Worm (Caenorhabditis elegans) whole organism, young adult: ENCODE results near the gene ttr-12.

Experiments used
- K11D2.4 ChIP-seq: fragments of 200-800 bp; sonication (Bioruptor generic); IDR thresholded peaks from 2 replicates; pipeline ENCODE4 v1.3.6; 2022; ENCODE audit warnings: missing genetic modification reagents, missing genetic modification characterization, missing compliant biosample characterization
- ekl-4 ChIP-seq: fragments of 200-800 bp; sonication (Bioruptor generic); IDR thresholded peaks from 2 replicates; pipeline ENCODE4 v1.3.6; 2022; ENCODE audit warnings: missing genetic modification reagents, missing genetic modification characterization, missing compliant biosample characterization
- nfya-1 ChIP-seq: sonication (generic microtip); optimal IDR thresholded peaks from 2 replicates; lab custom pipeline; 2017; ENCODE audit warnings: antibody characterized with exemption, missing compliant biosample characterization, missing genetic modification characterization, borderline replicate concordance; ENCODE audit not compliant: insufficient read depth
- tbx-9 ChIP-seq: sonication (generic microtip); optimal IDR thresholded peaks from 2 replicates; lab custom pipeline; 2016; ENCODE audit warnings: borderline replicate concordance, missing genetic modification characterization, inconsistent platforms, missing compliant biosample characterization

DNA sequence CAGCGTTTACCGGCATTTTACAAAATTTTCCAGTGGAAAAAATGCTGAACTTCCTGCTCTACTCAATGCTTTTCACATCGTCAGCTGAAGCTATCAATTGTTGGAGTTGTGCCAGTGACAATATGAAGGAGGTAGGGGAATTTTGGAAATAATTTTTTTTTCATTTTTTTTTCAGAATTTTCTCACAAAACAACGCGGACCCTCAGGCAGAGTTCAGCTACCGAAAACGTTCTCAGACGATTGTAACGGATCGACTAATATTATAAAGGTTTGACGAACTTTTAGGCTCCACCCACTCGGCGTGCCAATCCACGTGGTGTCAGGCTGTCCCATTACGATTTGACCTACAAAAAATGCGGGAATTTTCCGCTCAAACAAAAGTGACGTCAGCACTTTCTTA lies 29.1 kb downstream of the ttr-12 start, which contains the start of gene F26F2.8:
- TF ChIP-seq tbx-9 (tag; lab: Kevin White, UChicago) = no peak
- no peak for TF ChIP-seq ekl-4
- TF ChIP-seq K11D2.4 (GFP tag; lab: Robert Waterston, UW) = no peak
- TF ChIP-seq nfya-1 (tag; lab: Kevin White, UChicago) = no peak
